Worm (Caenorhabditis elegans): Measurements from ENCODE around the gene cnc-5.

The cnc-5 gene

ce11 chrV:1471078-1471969 lies 26.1 kb downstream of the cnc-5 start (continued):
- TF ChIP-seq pha-4 (GFP tag; IDR thresholded peaks at IDR 0.05) (no peak), pha-4 (tag; optimal IDR thresholded peaks at IDR 0.05) (no peak), egl-27 (tag; optimal IDR thresholded peaks at IDR 0.05) (no peak), dve-1 (tag; optimal IDR thresholded peaks at IDR 0.05; ENCODE audit: insufficient read depth) (peak; percentile 85), nhr-76 (tag; optimal IDR thresholded peaks at IDR 0.05) (no peak), F49E8.2 (tag; optimal IDR thresholded peaks at IDR 0.05; ENCODE audit: borderline replicate concordance) (no peak), Y75B8A.6 (GFP tag; IDR thresholded peaks at IDR 0.05) (no peak), hlh-30 (tag; optimal IDR thresholded peaks at IDR 0.05; ENCODE audit: insufficient read depth) (peak; percentile 17), lin-29 (GFP tag; IDR thresholded peaks at IDR 0.05) (no peak), zfp-3 (GFP tag; conservative IDR thresholded peaks at IDR 0.05) (no peak), daf-16 (GFP tag; optimal IDR thresholded peaks at IDR 0.05) (no peak), daf-16 (tag; optimal IDR thresholded peaks at IDR 0.05) (peak; percentile 61), Y105C5A.15 (GFP tag; IDR thresholded peaks at IDR 0.05) (no peak), duxl-1 (tag; optimal IDR thresholded peaks at IDR 0.05; ENCODE audit: poor library complexity) (no peak), mxl-2 (GFP tag; conservative IDR thresholded peaks at IDR 0.05) (no peak), unc-62 (GFP tag; optimal IDR thresholded peaks at IDR 0.05 in 1 of 2) (peak in 1 of 2 experiments; percentile 9), unc-62 (tag; optimal IDR thresholded peaks at IDR 0.05) (no peak), daf-8 (GFP tag; IDR thresholded peaks at IDR 0.05) (no peak), tag-97 (GFP tag; IDR thresholded peaks at IDR 0.05) (no peak), Y5F2A.4 (GFP tag; optimal IDR thresholded peaks at IDR 0.05) (no peak), aly-2 (tag; optimal IDR thresholded peaks at IDR 0.05) (no peak), dmd-9 (GFP tag; IDR thresholded peaks at IDR 0.05) (no peak), F44E2.7 (GFP tag; IDR thresholded peaks at IDR 0.05) (no peak), ceh-82 (tag; optimal IDR thresholded peaks at IDR 0.05) (no peak), mes-2 (tag; optimal IDR thresholded peaks at IDR 0.05; ENCODE audit: poor library complexity, severe bottlenecking) (peak; percentile 77), dmd-6 (GFP tag; IDR thresholded peaks at IDR 0.05) (peak; percentile 52), nhr-10 (tag; optimal IDR thresholded peaks at IDR 0.05) (no peak), spr-1 (tag; optimal IDR thresholded peaks at IDR 0.05) (no peak), mdt-29 (GFP tag; IDR thresholded peaks at IDR 0.05) (no peak), mep-1 (tag; optimal IDR thresholded peaks at IDR 0.05) (peak; percentile 75), D1046.2 (GFP tag; IDR thresholded peaks at IDR 0.05) (no peak), zip-2 (tag; optimal IDR thresholded peaks at IDR 0.05) (no peak), zip-11 (GFP tag; IDR thresholded peaks at IDR 0.05) (no peak), daf-12 (tag; optimal IDR thresholded peaks at IDR 0.05) (no peak), Y48G9A.11 (GFP tag; IDR thresholded peaks at IDR 0.05) (no peak), F26F4.8 (GFP tag; conservative IDR thresholded peaks at IDR 0.05) (no peak), snpc-1.2 (GFP tag; IDR thresholded peaks at IDR 0.05) (no peak), ceh-32 (tag; optimal IDR thresholded peaks at IDR 0.05; ENCODE audit: poor library complexity) (no peak), nhr-25 (tag; optimal IDR thresholded peaks at IDR 0.05; ENCODE audit: borderline replicate concordance, insufficient read depth) (no peak), nhr-237 (tag; optimal IDR thresholded peaks at IDR 0.05) (no peak), ceh-20 (GFP tag; IDR thresholded peaks at IDR 0.05) (no peak), ces-1 (GFP tag; optimal IDR thresholded peaks at IDR 0.05) (no peak), T20F7.1 (GFP tag; optimal IDR thresholded peaks at IDR 0.05) (no peak), R02D3.7 (tag; optimal IDR thresholded peaks at IDR 0.05) (no peak), hmg-1.1 (GFP tag; IDR thresholded peaks at IDR 0.05) (no peak), ceh-28 (tag; optimal IDR thresholded peaks at IDR 0.05) (no peak), sdz-12 (GFP tag; optimal IDR thresholded peaks at IDR 0.05) (no peak), nhr-111 (GFP tag; optimal IDR thresholded peaks at IDR 0.05) (no peak), T26A8.4 (GFP tag; IDR thresholded peaks at IDR 0.05) (no peak), php-3 (GFP tag; IDR thresholded peaks at IDR 0.05) (no peak)

Measured in whole organism, L4 larva.